Fruit fly (Drosophila melanogaster) S2 (cell line): ENCODE measurements around the gene CG14411.

Source experiments
- CG8478 ChIP-seq: fragments of >200 bp; optimal IDR thresholded peaks from 2 replicates; lab custom pipeline; 2018
- CTCF ChIP-seq, 2 experiments: fragments of >200 bp; optimal IDR thresholded peaks; 2 replicates each; lab custom pipeline; 2018

DNA sequence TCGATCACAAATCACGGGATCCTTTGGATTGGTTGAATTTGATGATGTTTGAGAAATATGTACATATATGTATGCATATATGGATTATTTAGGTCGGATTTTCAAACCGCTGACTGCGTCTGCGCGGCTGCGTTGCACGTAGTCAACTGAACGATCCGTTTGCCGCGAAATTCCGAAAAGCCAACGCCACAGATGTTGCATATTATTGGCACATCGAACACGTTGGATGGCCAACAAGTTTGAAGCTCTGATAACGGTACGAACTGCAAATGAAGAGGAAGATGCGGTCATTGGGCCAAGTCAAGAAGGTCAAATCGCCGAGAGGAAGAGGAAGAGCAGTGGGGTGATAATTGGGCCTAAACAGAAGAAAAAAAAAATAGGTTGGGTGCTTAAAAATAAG lies 38.6 kb downstream of the CG14411 start, which contains the start of gene CG9518:
- TF ChIP-seq CG8478 (lab: Kevin White, UChicago) = no peak
- no peak for TF ChIP-seq CTCF (optimal IDR thresholded peaks at IDR 0.05; lab: Kevin White, UChicago)
